Fruit fly (Drosophila melanogaster) whole organism, embryonic: ENCODE data around the gene Cyp1.
A peak's percentile ranks its signal among the peaks of the same experiment; 100 is the strongest.

Source experiments
- CG10267 ChIP-seq: fragments of 200-800 bp; sonication (Bioruptor generic); optimal IDR thresholded peaks from 2 replicates; lab custom pipeline; 2018; ENCODE audit warnings: missing biosample characterization, mild to moderate bottlenecking, missing genetic modification characterization, moderate library complexity
- CG10366 ChIP-seq: fragments of 200-800 bp; sonication (Bioruptor generic); IDR thresholded peaks from 2 replicates; pipeline ENCODE4 v1.3.6; 2022; ENCODE audit warnings: missing biosample characterization, missing genetic modification characterization
- CG11398 ChIP-seq: fragments of 200-800 bp; sonication (Bioruptor generic); optimal IDR thresholded peaks from 2 replicates; lab custom pipeline; 2016; ENCODE audit warnings: missing biosample characterization, missing genetic modification characterization
- CG12155 ChIP-seq: fragments of 200-800 bp; sonication (Bioruptor generic); optimal IDR thresholded peaks from 3 replicates; lab custom pipeline; 2016; ENCODE audit warnings: missing biosample characterization, missing genetic modification characterization
- CG14860 ChIP-seq: fragments of 200-800 bp; sonication (Bioruptor generic); IDR thresholded peaks from 3 replicates; pipeline ENCODE4 v1.3.6; 2022; ENCODE audit warnings: missing biosample characterization, missing genetic modification characterization; ENCODE audit not compliant: partially characterized antibody
- CG1647 ChIP-seq: fragments of 200-800 bp; sonication (Bioruptor generic); optimal IDR thresholded peaks from 3 replicates; lab custom pipeline; 2016; ENCODE audit warnings: missing biosample characterization, missing genetic modification characterization
- CG16815 ChIP-seq: fragments of 200-800 bp; sonication (Bioruptor generic); optimal IDR thresholded peaks from 3 replicates; lab custom pipeline; 2017; ENCODE audit warnings: missing biosample characterization, mild to moderate bottlenecking, missing genetic modification characterization
- CG17361 ChIP-seq: fragments of 200-800 bp; sonication (Bioruptor generic); IDR thresholded peaks from 3 replicates; pipeline ENCODE4 v1.3.6; 2022; ENCODE audit warnings: missing biosample characterization, missing genetic modification characterization
- CG2199 ChIP-seq: fragments of 200-800 bp; sonication (Bioruptor generic); IDR thresholded peaks from 3 replicates; pipeline ENCODE4 v1.3.6; 2022; ENCODE audit warnings: missing biosample characterization, missing genetic modification characterization
- CG2712 ChIP-seq: fragments of 200-800 bp; optimal IDR thresholded peaks from 3 replicates; lab custom pipeline; 2019; ENCODE audit warnings: missing biosample characterization, mild to moderate bottlenecking, missing genetic modification characterization, moderate library complexity
- CG30020 ChIP-seq: fragments of 200-800 bp; optimal IDR thresholded peaks from 2 replicates; lab custom pipeline; 2019; ENCODE audit warnings: missing biosample characterization, mild to moderate bottlenecking, missing genetic modification characterization, moderate library complexity
- CG30431 ChIP-seq: fragments of 200-800 bp; sonication (Bioruptor generic); optimal IDR thresholded peaks from 2 replicates; lab custom pipeline; 2017; ENCODE audit warnings: missing biosample characterization, missing genetic modification characterization
- CG32532 ChIP-seq: fragments of 200-800 bp; sonication (Bioruptor generic); IDR thresholded peaks from 2 replicates; pipeline ENCODE4 v1.3.6; 2022; ENCODE audit warnings: missing biosample characterization, missing genetic modification characterization
- CG32767 ChIP-seq: fragments of 200-800 bp; sonication (Bioruptor generic); IDR thresholded peaks from 2 replicates; pipeline ENCODE4 v1.3.6; 2022; ENCODE audit warnings: missing biosample characterization, missing genetic modification characterization
- CG3726 ChIP-seq: fragments of 200-800 bp; sonication (Bioruptor generic); IDR thresholded peaks from 3 replicates; pipeline ENCODE4, ENCODE4 v1.3.6; 2022; ENCODE audit warnings: missing biosample characterization, missing genetic modification characterization
- CG3995 ChIP-seq: fragments of 200-800 bp; sonication (Bioruptor generic); optimal IDR thresholded peaks from 3 replicates; lab custom pipeline; 2016; ENCODE audit warnings: missing biosample characterization, missing genetic modification characterization
- CG4328 ChIP-seq: fragments of 200-800 bp; sonication (Bioruptor generic); optimal IDR thresholded peaks from 3 replicates; lab custom pipeline; 2017; ENCODE audit warnings: missing biosample characterization, missing genetic modification reagents, missing genetic modification characterization
- CG4707 ChIP-seq: fragments of 200-800 bp; sonication (Bioruptor generic); optimal IDR thresholded peaks from 2 replicates; lab custom pipeline; 2018; ENCODE audit warnings: missing biosample characterization, mild to moderate bottlenecking, missing genetic modification characterization, moderate library complexity
- CG4854 ChIP-seq: fragments of 200-800 bp; sonication (Bioruptor generic); optimal IDR thresholded peaks from 2 replicates; lab custom pipeline; 2016; ENCODE audit warnings: missing biosample characterization, missing genetic modification characterization, inconsistent platforms
- CG6175 ChIP-seq: fragments of 200-800 bp; sonication (Bioruptor generic); IDR thresholded peaks from 3 replicates; pipeline ENCODE4 v1.3.6; 2022; ENCODE audit warnings: missing biosample characterization, missing genetic modification characterization
- CG6272 ChIP-seq: fragments of 200-800 bp; sonication (Bioruptor generic); IDR thresholded peaks from 2 replicates; pipeline ENCODE4 v1.3.6; 2022; ENCODE audit warnings: missing biosample characterization, missing genetic modification characterization
- Dbx ChIP-seq: fragments of 200-800 bp; sonication (Bioruptor generic); IDR thresholded peaks from 3 replicates; pipeline ENCODE4 v1.3.6; 2022; ENCODE audit warnings: missing biosample characterization, missing genetic modification characterization
- Ets65A ChIP-seq: fragments of 200-800 bp; sonication (Bioruptor generic); peaks from one replicate; lab custom pipeline; 2016; ENCODE audit warnings: missing biosample characterization, missing genetic modification characterization
- Fer3 ChIP-seq: fragments of 200-800 bp; sonication (Bioruptor generic); optimal IDR thresholded peaks from 2 replicates; lab custom pipeline; 2018; ENCODE audit warnings: missing biosample characterization, mild to moderate bottlenecking, missing genetic modification characterization, moderate library complexity
- Gug ChIP-seq: fragments of 200-800 bp; sonication (Bioruptor generic); IDR thresholded peaks from 4 replicates; pipeline ENCODE4 v1.3.6; 2022; ENCODE audit warnings: missing biosample characterization, missing genetic modification characterization
- HHEX ChIP-seq: fragments of 200-800 bp; sonication (Bioruptor generic); optimal IDR thresholded peaks from 3 replicates; lab custom pipeline; 2017; ENCODE audit warnings: missing biosample characterization, mild to moderate bottlenecking, missing genetic modification characterization, missing genetic modification reagents
- Ptx1 ChIP-seq: fragments of 200-800 bp; sonication (Bioruptor generic); IDR thresholded peaks from 2 replicates; pipeline ENCODE4 v1.3.6; 2022; ENCODE audit warnings: missing biosample characterization, missing genetic modification characterization
- Sox102F ChIP-seq: fragments of 200-800 bp; sonication (Bioruptor generic); optimal IDR thresholded peaks from 2 replicates; lab custom pipeline; 2018; ENCODE audit warnings: missing biosample characterization, mild to moderate bottlenecking, missing genetic modification characterization, moderate library complexity
- Sry-β ChIP-seq: fragments of 200-800 bp; sonication (Bioruptor generic); optimal IDR thresholded peaks from 2 replicates; lab custom pipeline; 2018; ENCODE audit warnings: missing biosample characterization, mild to moderate bottlenecking, missing genetic modification characterization, moderate library complexity
- Xrp1 ChIP-seq: fragments of 200-800 bp; sonication (Bioruptor generic); IDR thresholded peaks from 2 replicates; pipeline ENCODE4 v1.3.6; 2022; ENCODE audit warnings: missing biosample characterization, missing genetic modification characterization
- ac ChIP-seq: fragments of 200-800 bp; sonication (Bioruptor generic); optimal IDR thresholded peaks from 3 replicates; lab custom pipeline; 2017; ENCODE audit warnings: missing biosample characterization, mild to moderate bottlenecking, missing genetic modification characterization
- ase ChIP-seq: fragments of 200-800 bp; sonication (Bioruptor generic); IDR thresholded peaks from 3 replicates; pipeline ENCODE4 v1.3.6; 2022; ENCODE audit warnings: missing biosample characterization, missing genetic modification characterization
- chif ChIP-seq, 2 experiments: fragments of 200-800 bp; sonication (Bioruptor generic); optimal IDR thresholded peaks; 3 replicates each; lab custom pipeline; 2016; ENCODE audit warnings: missing biosample characterization in 2 of 2, missing genetic modification characterization in 2 of 2
- chm ChIP-seq: fragments of 200-800 bp; sonication (Bioruptor generic); IDR thresholded peaks from 2 replicates; pipeline ENCODE4 v1.3.6; 2022; ENCODE audit warnings: missing biosample characterization, missing genetic modification characterization
- dm ChIP-seq: fragments of 200-800 bp; sonication (Bioruptor generic); optimal IDR thresholded peaks from 3 replicates; lab custom pipeline; 2016; ENCODE audit warnings: missing biosample characterization, missing genetic modification characterization
- fd102C ChIP-seq: fragments of 200-800 bp; sonication (Bioruptor generic); optimal IDR thresholded peaks from 2 replicates; lab custom pipeline; 2018; ENCODE audit warnings: missing biosample characterization, mild to moderate bottlenecking, missing genetic modification characterization, moderate library complexity
- gem ChIP-seq: fragments of 200-800 bp; sonication (Bioruptor generic); optimal IDR thresholded peaks from 2 replicates; lab custom pipeline; 2019; ENCODE audit warnings: missing biosample characterization, mild to moderate bottlenecking, missing genetic modification characterization, moderate library complexity
- h ChIP-seq: fragments of >200 bp; optimal IDR thresholded peaks from 2 replicates; lab custom pipeline; 2017
- ham ChIP-seq: fragments of 200-800 bp; sonication (Bioruptor generic); IDR thresholded peaks from 2 replicates; pipeline ENCODE4 v1.3.6; 2022; ENCODE audit warnings: missing biosample characterization, missing genetic modification characterization
- hkb ChIP-seq, 2 experiments: fragments of 200-800 bp in 1 of 2; fragments of >200 bp in 1 of 2; sonication (Bioruptor generic) in 1 of 2; IDR thresholded peaks in 1 of 2; optimal IDR thresholded peaks in 1 of 2; 2 replicates each; pipeline versions ENCODE4 v1.3.6 to Lab custom; 2017 to 2022; ENCODE audit warnings: missing biosample characterization in 1 of 2, missing genetic modification characterization in 1 of 2
- kah ChIP-seq: fragments of 200-800 bp; sonication (Bioruptor generic); optimal IDR thresholded peaks from 2 replicates; lab custom pipeline; 2018; ENCODE audit warnings: missing biosample characterization, mild to moderate bottlenecking, missing genetic modification characterization
- kay ChIP-seq: fragments of 200-800 bp; sonication (Bioruptor generic); optimal IDR thresholded peaks from 2 replicates; lab custom pipeline; 2016; ENCODE audit warnings: missing biosample characterization, missing genetic modification characterization
- onecut ChIP-seq: fragments of 200-800 bp; sonication (Bioruptor generic); IDR thresholded peaks from 2 replicates; pipeline ENCODE4 v1.3.6; 2022; ENCODE audit warnings: missing biosample characterization, missing genetic modification characterization
- pros ChIP-seq: fragments of 200-800 bp; sonication (Bioruptor generic); optimal IDR thresholded peaks from 3 replicates; lab custom pipeline; 2019; ENCODE audit warnings: missing biosample characterization, mild to moderate bottlenecking, missing genetic modification characterization, moderate library complexity
- rib ChIP-seq: fragments of 200-800 bp; sonication (Bioruptor generic); IDR thresholded peaks from 2 replicates; pipeline ENCODE4 v1.3.6; 2022; ENCODE audit warnings: missing biosample characterization, missing genetic modification characterization
- salm ChIP-seq: fragments of 200-800 bp; sonication (Bioruptor generic); optimal IDR thresholded peaks from 2 replicates; lab custom pipeline; 2018; ENCODE audit warnings: missing biosample characterization, mild to moderate bottlenecking, missing genetic modification characterization
- toy ChIP-seq: fragments of 200-800 bp; sonication (Bioruptor generic); IDR thresholded peaks from 2 replicates; pipeline ENCODE4 v1.3.6; 2022; ENCODE audit warnings: missing biosample characterization, missing genetic modification characterization
- vnd ChIP-seq: fragments of 200-800 bp; sonication (Bioruptor generic); IDR thresholded peaks from 3 replicates; pipeline ENCODE4 v1.3.6; 2022; ENCODE audit warnings: missing biosample characterization, missing genetic modification characterization; ENCODE audit not compliant: partially characterized antibody
- wek ChIP-seq: fragments of 200-800 bp; sonication (Bioruptor generic); optimal IDR thresholded peaks from 3 replicates; lab custom pipeline; 2018; ENCODE audit warnings: missing biosample characterization, mild to moderate bottlenecking, missing genetic modification characterization, moderate library complexity
- z ChIP-seq: fragments of 200-800 bp; sonication (Bioruptor generic); IDR thresholded peaks from 3 replicates; pipeline ENCODE4 v1.3.6; 2022; ENCODE audit warnings: missing biosample characterization, missing genetic modification characterization

The Cyp1 gene

DNA sequence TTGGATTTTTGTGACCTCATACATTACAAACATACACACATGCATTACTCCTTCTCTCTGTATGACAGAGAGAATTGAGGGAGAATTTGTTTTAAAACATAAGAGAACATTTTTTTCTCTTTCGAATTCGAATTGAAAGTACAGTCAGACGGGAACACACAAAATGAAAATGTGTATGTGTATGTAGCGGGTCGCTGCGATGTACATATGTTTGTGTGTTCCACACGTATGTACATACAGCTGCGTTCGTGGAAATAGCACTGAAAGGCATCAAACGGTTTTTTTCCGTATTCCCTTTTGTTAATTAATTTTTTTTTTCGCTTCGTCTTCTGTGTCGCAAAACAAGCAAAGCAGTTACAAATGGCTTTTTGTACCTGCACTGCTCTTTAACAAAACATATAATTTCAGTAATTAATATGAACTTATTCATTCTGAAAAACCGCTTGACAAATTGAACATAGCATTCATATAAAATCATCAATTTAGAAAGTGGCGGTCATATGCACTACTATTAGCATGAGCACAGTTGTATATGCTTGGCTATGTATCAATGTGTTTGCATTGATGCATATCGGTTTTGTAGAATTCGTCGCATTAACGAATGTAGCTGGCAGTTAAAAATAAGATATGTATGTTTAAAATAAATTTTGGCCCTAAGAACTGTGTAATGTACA is 12.6 kb upstream of the Cyp1 start:
- TF ChIP-seq CG3995 (GFP tag; lab: Kevin White, UChicago) (peak; percentile 69), Sry-β (GFP tag; lab: Kevin White, UChicago) (peak; percentile 69), ase (peak; percentile 84), dm (GFP tag; lab: Kevin White, UChicago) (peak; percentile 90), ac (peak; percentile 88), CG4328 (GFP tag; lab: Kevin White, UChicago) (peak; percentile 96), CG11398 (GFP tag; lab: Kevin White, UChicago) (peak; percentile 94), CG10366 (GFP tag; lab: Robert Waterston, UW) (peak; percentile 85), wek (peak; percentile 84), hkb (optimal IDR thresholded peaks at IDR 0.05; lab: Kevin White, UChicago) (no peak), hkb (GFP tag; IDR thresholded peaks at IDR 0.05; lab: Robert Waterston, UW) (peak; percentile 94), fd102C (peak; percentile 65), kah (peak; percentile 93), Dbx (peak; percentile 90; the same call in 2 of the 3 replicates), vnd (no peak), Ets65A (GFP tag; lab: Kevin White, UChicago) (peak; percentile 99), CG12155 (peak; percentile 92), salm (peak; percentile 94), gem (tag; lab: Kevin White, UChicago) (peak; percentile 98), CG32532 (GFP tag; lab: Robert Waterston, UW) (peak; percentile 90), HHEX (GFP tag; lab: Kevin White, UChicago) (peak; percentile 96), Sox102F (peak; percentile 95), z (GFP tag; lab: Robert Waterston, UW) (no peak), toy (GFP tag; lab: Robert Waterston, UW) (peak; percentile 80), h (lab: Kevin White, UChicago) (no peak), CG6272 (GFP tag; lab: Robert Waterston, UW) (peak; percentile 84), kay (peak; percentile 90), CG16815 (GFP tag; lab: Kevin White, UChicago) (peak; percentile 93), CG30431 (GFP tag; lab: Kevin White, UChicago) (peak; percentile 92), CG3726 (GFP tag; lab: Robert Waterston, UW) (no peak; the same call in 2 of the 3 replicates), CG30020 (peak; percentile 90), CG6175 (GFP tag; lab: Robert Waterston, UW) (peak; percentile 78; the same call in 2 of the 3 replicates), Xrp1 (GFP tag; lab: Robert Waterston, UW) (peak; percentile 94), Fer3 (peak; percentile 96), CG4707 (GFP tag; lab: Kevin White, UChicago) (peak; percentile 88), CG10267 (tag; lab: Kevin White, UChicago) (peak; percentile 92), ham (GFP tag; lab: Robert Waterston, UW) (peak; percentile 75), Ptx1 (peak; percentile 93), chif (GFP tag; optimal IDR thresholded peaks at IDR 0.05; lab: Kevin White, UChicago) (peak; percentile 93 to 95), CG2712 (peak; percentile 98), CG1647 (GFP tag; lab: Kevin White, UChicago) (peak; percentile 92), rib (GFP tag; lab: Robert Waterston, UW) (peak; percentile 87), Gug (GFP tag; lab: Robert Waterston, UW) (peak; percentile 85), CG2199 (GFP tag; lab: Robert Waterston, UW) (peak; percentile 95; the same call in 2 of the 3 replicates), CG4854 (GFP tag; lab: Kevin White, UChicago) (peak; percentile 93), pros (peak; percentile 85), CG14860 (GFP tag; lab: Robert Waterston, UW) (no peak), CG32767 (GFP tag; lab: Robert Waterston, UW) (peak; percentile 91), CG17361 (peak; percentile 98), onecut (peak; percentile 90), chm (GFP tag; lab: Robert Waterston, UW) (peak; percentile 91)
